Fruit fly (Drosophila melanogaster): ENCODE data around the gene rumi.

dm6 chr3R:22727456-22727833 is 23.0 kb downstream of the rumi start:
- TF ChIP-seq CG8159 (tag; optimal IDR thresholded peaks at IDR 0.05) (no peak), CG4496 (GFP tag; IDR thresholded peaks at IDR 0.05) (no peak), CG12605 (GFP tag; IDR thresholded peaks at IDR 0.05) (no peak), CG13204 (GFP tag; optimal IDR thresholded peaks at IDR 0.05) (no peak), gl (tag; optimal IDR thresholded peaks at IDR 0.05) (no peak), CG32121 (GFP tag; IDR thresholded peaks at IDR 0.05) (no peak), CG10348 (GFP tag; IDR thresholded peaks at IDR 0.05) (no peak), Ets98B (GFP tag; IDR thresholded peaks at IDR 0.05) (no peak), EcR (GFP tag; optimal IDR thresholded peaks at IDR 0.05) (no peak), fd96Ca (GFP tag; IDR thresholded peaks at IDR 0.05) (no peak)

All from whole organism, pupa.